Fruit fly (Drosophila melanogaster): ENCODE measurements around the gene plh.

Gene plh

DNA sequence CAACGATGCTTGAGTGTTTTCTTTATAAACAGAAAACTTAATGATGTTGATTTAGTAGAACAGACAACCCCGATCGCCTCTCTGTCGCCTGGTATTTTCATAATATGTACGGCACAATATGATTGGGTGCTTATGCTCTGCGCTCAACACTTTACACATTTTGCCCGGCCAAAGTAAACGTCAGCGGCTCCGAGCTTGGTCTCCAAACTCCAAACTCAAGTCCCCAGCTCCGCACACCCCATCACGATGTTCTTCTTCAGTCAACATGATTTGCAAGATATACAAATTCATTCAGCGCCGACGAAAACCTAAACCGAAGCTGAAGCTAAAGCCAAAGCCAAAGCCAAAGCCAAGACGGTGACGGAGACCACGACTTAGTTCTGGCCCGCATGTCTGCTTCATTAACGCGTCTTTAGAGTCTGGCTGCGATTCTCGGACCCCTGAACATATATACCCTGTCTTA, 35.5 kb downstream of the plh start (continued):
- TF ChIP-seq CG7357 (GFP tag; IDR thresholded peaks at IDR 0.05): no peak
- TF ChIP-seq CG42726 (GFP tag; IDR thresholded peaks at IDR 0.05; ENCODE audit: partially characterized antibody): no peak
- no peak for TF ChIP-seq insv (GFP tag; optimal IDR thresholded peaks at IDR 0.05)
- TF ChIP-seq Dref (GFP tag; IDR thresholded peaks at IDR 0.05): no peak
- no peak for TF ChIP-seq CG34376 (GFP tag; optimal IDR thresholded peaks at IDR 0.05)
- no peak for TF ChIP-seq tll (GFP tag; optimal IDR thresholded peaks at IDR 0.05)
- peak; percentile 32 for TF ChIP-seq exex (tag; optimal IDR thresholded peaks at IDR 0.05)
- TF ChIP-seq phol (tag; optimal IDR thresholded peaks at IDR 0.05): no peak
- TF ChIP-seq CG8281 (tag; optimal IDR thresholded peaks at IDR 0.05): no peak
- no peak for TF ChIP-seq maf-S (GFP tag; optimal IDR thresholded peaks at IDR 0.05)
- TF ChIP-seq Nf-YB (GFP tag; optimal IDR thresholded peaks at IDR 0.05): peak; percentile 30
- TF ChIP-seq dpn (GFP tag; optimal IDR thresholded peaks at IDR 0.05): no peak
- peak; percentile 1 for TF ChIP-seq caup (GFP tag; optimal IDR thresholded peaks at IDR 0.05; ENCODE audit: severe bottlenecking)
- no peak for TF ChIP-seq CG7963 (GFP tag; IDR thresholded peaks at IDR 0.05; ENCODE audit: partially characterized antibody)
- TF ChIP-seq tgo (GFP tag; IDR thresholded peaks at IDR 0.05): peak; percentile 22; the same call in 1 of the 3 replicates
- TF ChIP-seq Ravus (GFP tag; IDR thresholded peaks at IDR 0.05): no peak
- TF ChIP-seq Nf-YA (GFP tag; IDR thresholded peaks at IDR 0.05): no peak
- no peak for TF ChIP-seq CG17361 (GFP tag; IDR thresholded peaks at IDR 0.05)
- TF ChIP-seq zen (tag; optimal IDR thresholded peaks at IDR 0.05): no peak
- no peak for TF ChIP-seq sug (tag; optimal IDR thresholded peaks at IDR 0.05)
- TF ChIP-seq Hr39 (optimal IDR thresholded peaks at IDR 0.05): no peak
- TF ChIP-seq jumu (GFP tag; optimal IDR thresholded peaks at IDR 0.05): no peak
- TF ChIP-seq CG6683 (GFP tag; optimal IDR thresholded peaks at IDR 0.05): no peak
- TF ChIP-seq CG4404 (GFP tag; IDR thresholded peaks at IDR 0.05): no peak
- TF ChIP-seq Hr78 (GFP tag; optimal IDR thresholded peaks at IDR 0.05): no peak
- TF ChIP-seq CG14710 (tag; optimal IDR thresholded peaks at IDR 0.05): no peak
- TF ChIP-seq CG12299 (tag; optimal IDR thresholded peaks at IDR 0.05): no peak
- TF ChIP-seq fd64A (GFP tag; optimal IDR thresholded peaks at IDR 0.05): peak; percentile 66
- TF ChIP-seq gce (GFP tag; IDR thresholded peaks at IDR 0.05): no peak
- peak; percentile 27 for TF ChIP-seq CG15696 (tag; optimal IDR thresholded peaks at IDR 0.05)
- TF ChIP-seq CG33557 (GFP tag; optimal IDR thresholded peaks at IDR 0.05): peak; percentile 20
- no peak for TF ChIP-seq tna (GFP tag; IDR thresholded peaks at IDR 0.05; ENCODE audit: partially characterized antibody)
- no peak for TF ChIP-seq Spps (tag; optimal IDR thresholded peaks at IDR 0.05)
- TF ChIP-seq Mes4 (GFP tag; optimal IDR thresholded peaks at IDR 0.05): no peak
- TF ChIP-seq CG6254 (GFP tag; optimal IDR thresholded peaks at IDR 0.05): peak; percentile 3
- TF ChIP-seq org-1 (GFP tag; optimal IDR thresholded peaks at IDR 0.05): peak; percentile 19
- peak; percentile 63; the same call in 2 of the 3 replicates for TF ChIP-seq z (GFP tag; IDR thresholded peaks at IDR 0.05)
- no peak for TF ChIP-seq Drgx (GFP tag; IDR thresholded peaks at IDR 0.05)
- TF ChIP-seq Nf-YC (tag; optimal IDR thresholded peaks at IDR 0.05): peak; percentile 19
- TF ChIP-seq chm (GFP tag; IDR thresholded peaks at IDR 0.05): peak; percentile 44; the same call in 1 of the 2 replicates
- TF ChIP-seq CG8290 (GFP tag; optimal IDR thresholded peaks at IDR 0.05): no peak
- TF ChIP-seq CG8290 (tag; optimal IDR thresholded peaks at IDR 0.05): peak in 1 of 2 experiments; percentile 31
- TF ChIP-seq CG8359 (GFP tag; optimal IDR thresholded peaks at IDR 0.05; ENCODE audit: borderline replicate concordance): peak; percentile 2
- no peak for TF ChIP-seq nom (GFP tag; optimal IDR thresholded peaks at IDR 0.05)
- TF ChIP-seq HLHmδ (GFP tag; optimal IDR thresholded peaks at IDR 0.05): peak; percentile 27
- 0 out of 2 replicates have a peak, but pooled peaks have one; percentile 36 for TF ChIP-seq NFAT (GFP tag; IDR thresholded peaks at IDR 0.05)
- no peak for TF ChIP-seq bab2 (GFP tag; optimal IDR thresholded peaks at IDR 0.05)
- TF ChIP-seq kah (GFP tag; optimal IDR thresholded peaks at IDR 0.05): peak; percentile 22
- TF ChIP-seq corto (GFP tag; optimal IDR thresholded peaks at IDR 0.05): no peak
- no peak for TF ChIP-seq CG3065 (GFP tag; optimal IDR thresholded peaks at IDR 0.05)
